Worm (Caenorhabditis elegans) whole organism, L1 larva: Measurements from ENCODE around the gene sid-3.

Experiments
- ceh-88 ChIP-seq: fragments of 200-800 bp; sonication (Bioruptor generic); IDR thresholded peaks from 2 replicates; pipeline ENCODE4 v1.3.6; 2022; ENCODE audit warnings: missing genetic modification characterization, missing compliant biosample characterization
- dpl-1 ChIP-seq, 3 experiments: fragments of 150-350 bp in 2 of 3; sonication (generic microtip) in 1 of 3; optimal IDR thresholded peaks; 2 replicates each; lab custom pipeline; 2014 to 2017; ENCODE audit warnings: missing biosample characterization in 3 of 3, missing genetic modification characterization in 3 of 3, missing genetic modification reagents in 3 of 3
- egl-27 ChIP-seq, 2 experiments: fragments of 150-350 bp in 1 of 2; sonication (generic microtip); optimal IDR thresholded peaks; 3 replicates each; lab custom pipeline; 2017 to 2018; ENCODE audit warnings: missing biosample characterization in 2 of 2, missing genetic modification characterization in 2 of 2, missing genetic modification reagents in 2 of 2
- elt-3 ChIP-seq, 6 experiments: fragments of 150-350 bp in 1 of 6; sonication (generic microtip); optimal IDR thresholded peaks; 2 replicates each; lab custom pipeline; 2017 to 2018; ENCODE audit warnings: missing biosample characterization in 6 of 6, missing genetic modification characterization in 6 of 6, inconsistent platforms in 1 of 6
- lin-39 ChIP-seq: fragments of 150-350 bp; optimal IDR thresholded peaks from 2 replicates; lab custom pipeline; 2014; ENCODE audit warnings: missing biosample characterization, missing genetic modification reagents, missing genetic modification characterization
- mab-9 ChIP-seq: fragments of 200-800 bp; sonication (Bioruptor generic); IDR thresholded peaks from 2 replicates; pipeline ENCODE4 v1.3.6; 2022; ENCODE audit warnings: missing genetic modification reagents, missing genetic modification characterization, missing compliant biosample characterization
- snu-23 ChIP-seq: sonication (generic microtip); optimal IDR thresholded peaks from 2 replicates; lab custom pipeline; 2016; ENCODE audit warnings: missing genetic modification characterization, missing compliant biosample characterization
- sox-4 ChIP-seq: sonication (generic microtip); optimal IDR thresholded peaks from 2 replicates; lab custom pipeline; 2016; ENCODE audit warnings: missing genetic modification characterization, missing compliant biosample characterization

DNA sequence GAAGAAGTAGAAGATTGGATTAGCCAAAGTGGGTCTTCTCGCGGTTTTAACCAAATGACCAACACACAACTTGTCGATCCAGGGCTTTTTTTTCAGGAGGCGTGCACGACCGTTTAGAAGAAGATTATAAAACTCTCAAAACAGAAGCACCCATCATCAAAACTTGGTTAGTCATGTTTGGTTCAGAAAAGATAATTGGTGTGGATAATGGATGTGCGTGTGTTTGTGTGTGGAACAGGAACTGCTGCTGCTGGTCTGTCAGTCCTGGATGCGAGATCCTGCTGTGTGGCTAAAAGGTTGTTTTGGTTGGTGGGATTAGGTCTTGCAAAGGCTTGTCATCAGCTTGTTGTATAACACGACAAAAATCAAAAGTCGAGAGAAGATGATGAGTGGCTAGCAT, 17.2 kb downstream of the sid-3 start:
- TF ChIP-seq snu-23 (GFP tag; lab: Kevin White, UChicago) = no peak
- no peak for TF ChIP-seq dpl-1 (GFP tag; optimal IDR thresholded peaks at IDR 0.05; lab: Kevin White, UChicago)
- no peak for TF ChIP-seq elt-3 (tag; optimal IDR thresholded peaks at IDR 0.05; lab: Kevin White, UChicago)
- TF ChIP-seq lin-39 (tag; lab: Kevin White, UChicago) = no peak
- no peak for TF ChIP-seq egl-27 (tag; optimal IDR thresholded peaks at IDR 0.05; lab: Kevin White, UChicago)
- no peak for TF ChIP-seq ceh-88 (GFP tag; lab: Robert Waterston, UW)
- no peak for TF ChIP-seq mab-9 (GFP tag; lab: Robert Waterston, UW)
- TF ChIP-seq sox-4 = no peak
